Worm (Caenorhabditis elegans): ENCODE results near the gene Y41D4A.4.

DNA sequence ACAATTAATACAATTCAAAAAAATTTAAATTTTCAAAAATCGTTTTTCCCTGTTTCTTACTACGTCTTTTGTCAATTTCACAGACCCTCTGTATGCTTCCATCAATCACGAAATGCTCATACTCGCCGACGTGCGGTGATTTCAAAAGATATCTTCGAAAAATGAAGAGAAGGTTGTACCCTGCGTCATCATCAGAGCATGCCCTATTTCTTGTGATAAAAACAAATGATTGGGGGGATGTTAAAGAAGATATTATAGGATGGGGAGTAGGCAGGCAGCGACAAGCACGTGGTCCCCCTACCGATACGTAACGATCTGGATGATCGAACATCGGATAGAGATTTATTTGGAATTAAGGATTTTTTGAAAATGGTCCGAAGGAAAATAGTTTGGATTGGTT lies 12.8 kb downstream of the Y41D4A.4 start:
- no peak for TF ChIP-seq spr-1 (tag; optimal IDR thresholded peaks at IDR 0.05)
- no peak for TF ChIP-seq snpc-4 (tag; optimal IDR thresholded peaks at IDR 0.05)
- no peak for TF ChIP-seq daf-19 (GFP tag; conservative IDR thresholded peaks at IDR 0.05)
- no peak for TF ChIP-seq Y5F2A.4 (GFP tag; optimal IDR thresholded peaks at IDR 0.05)
- no peak for TF ChIP-seq ama-1 (optimal IDR thresholded peaks at IDR 0.05)
- TF ChIP-seq tra-1 (GFP tag; IDR thresholded peaks at IDR 0.05) = no peak
- no peak for TF ChIP-seq egl-27 (tag; optimal IDR thresholded peaks at IDR 0.05)
- no peak for TF ChIP-seq unc-39 (tag; optimal IDR thresholded peaks at IDR 0.05)
- TF ChIP-seq pha-4 (GFP tag; IDR thresholded peaks at IDR 0.05) = no peak
- TF ChIP-seq pha-4 (tag; optimal IDR thresholded peaks at IDR 0.05) = no peak
- TF ChIP-seq skn-1 (tag; optimal IDR thresholded peaks at IDR 0.05) = no peak
- TF ChIP-seq nhr-10 (tag; optimal IDR thresholded peaks at IDR 0.05) = no peak
- TF ChIP-seq lin-15B (tag; optimal IDR thresholded peaks at IDR 0.05) = no peak
- TF ChIP-seq jun-1 (tag; optimal IDR thresholded peaks at IDR 0.05) = no peak
